Fruit fly (Drosophila melanogaster): ENCODE data around the gene CG16782.

The CG16782 gene

DNA sequence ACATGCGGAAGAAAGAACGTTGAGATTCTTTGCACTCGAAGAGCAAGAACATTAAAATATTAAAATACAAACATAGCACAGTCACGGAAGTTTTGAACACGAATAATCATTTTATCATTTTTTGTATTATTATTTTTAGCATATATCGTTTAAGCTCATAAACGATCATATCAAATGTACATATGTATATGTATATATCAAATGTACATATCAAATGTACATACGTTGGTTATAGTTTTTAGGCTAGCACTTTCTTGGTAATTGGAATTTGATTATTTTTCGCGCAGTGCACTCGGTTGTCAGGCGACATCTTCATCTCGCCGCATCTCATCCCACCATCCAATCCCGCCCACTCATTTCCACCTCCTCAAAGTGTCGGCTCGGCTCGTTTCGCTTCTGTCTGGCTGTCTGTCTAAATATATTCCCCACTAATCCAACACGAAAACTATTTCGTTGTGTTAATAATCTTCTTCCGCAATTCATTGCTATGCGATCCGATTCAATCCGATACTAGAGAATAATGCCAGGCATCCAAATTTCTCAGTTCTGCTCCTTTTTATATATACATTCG, 4.5 kb downstream of the CG16782 start (continued):
- TF ChIP-seq bbx (GFP tag; IDR thresholded peaks at IDR 0.05; ENCODE audit: partially characterized antibody): no peak
- no peak for TF ChIP-seq CG13296 (GFP tag; optimal IDR thresholded peaks at IDR 0.05)
- no peak for TF ChIP-seq hb (GFP tag; IDR thresholded peaks at IDR 0.05; ENCODE audit: partially characterized antibody)
- peak; percentile 33 for TF ChIP-seq CG1603 (tag; optimal IDR thresholded peaks at IDR 0.05)
- no peak for TF ChIP-seq al (GFP tag; IDR thresholded peaks at IDR 0.05)
- no peak for TF ChIP-seq ham (GFP tag; IDR thresholded peaks at IDR 0.05)
- peak; percentile 48 for TF ChIP-seq ATbp (GFP tag; optimal IDR thresholded peaks at IDR 0.05)
- TF ChIP-seq Lpt (GFP tag; optimal IDR thresholded peaks at IDR 0.05): no peak
- no peak for TF ChIP-seq CG4617 (GFP tag; optimal IDR thresholded peaks at IDR 0.05; ENCODE audit: borderline replicate concordance)
- TF ChIP-seq MBD-R2 (GFP tag; IDR thresholded peaks at IDR 0.05): no peak
- no peak for TF ChIP-seq toy (GFP tag; IDR thresholded peaks at IDR 0.05)
- TF ChIP-seq gsb (GFP tag; IDR thresholded peaks at IDR 0.05): no peak
- no peak for TF ChIP-seq CG5245 (GFP tag; optimal IDR thresholded peaks at IDR 0.05)
- peak; percentile 7 for TF ChIP-seq NfI (GFP tag; optimal IDR thresholded peaks at IDR 0.05)
- TF ChIP-seq Dip2 (GFP tag; IDR thresholded peaks at IDR 0.05): no peak
- TF ChIP-seq CG4820 (GFP tag; optimal IDR thresholded peaks at IDR 0.05): peak; percentile 1
- no peak for TF ChIP-seq CG11093 (GFP tag; IDR thresholded peaks at IDR 0.05)
- no peak for TF ChIP-seq maf-S (GFP tag; optimal IDR thresholded peaks at IDR 0.05)
- no peak for TF ChIP-seq Side (GFP tag; optimal IDR thresholded peaks at IDR 0.05)
- TF ChIP-seq CG7271 (tag; optimal IDR thresholded peaks at IDR 0.05): no peak
- TF ChIP-seq pita (GFP tag; optimal IDR thresholded peaks at IDR 0.05): no peak
- no peak for TF ChIP-seq CG11560 (tag; IDR thresholded peaks at IDR 0.05)
- peak; percentile 75 for TF ChIP-seq CoRest (tag; optimal IDR thresholded peaks at IDR 0.05)
- no peak for TF ChIP-seq gce (GFP tag; IDR thresholded peaks at IDR 0.05)
- peak; percentile 78 for TF ChIP-seq Ets65A (GFP tag)
- no peak for TF ChIP-seq GATAe (GFP tag; conservative IDR thresholded peaks at IDR 0.05)
- peak; percentile 57 for TF ChIP-seq unpg (GFP tag; optimal IDR thresholded peaks at IDR 0.05)
- no peak for TF ChIP-seq CG1792 (GFP tag; optimal IDR thresholded peaks at IDR 0.05)
- TF ChIP-seq Poxn (GFP tag; IDR thresholded peaks at IDR 0.05): no peak
- TF ChIP-seq Sry-β (GFP tag; optimal IDR thresholded peaks at IDR 0.05): no peak
- no peak for TF ChIP-seq Scr (GFP tag; IDR thresholded peaks at IDR 0.05; ENCODE audit: partially characterized antibody)
- TF ChIP-seq Aef1 (GFP tag; IDR thresholded peaks at IDR 0.05): no peak
- no peak for TF ChIP-seq CG4328 (GFP tag; optimal IDR thresholded peaks at IDR 0.05)
- no peak for TF ChIP-seq Hsf (GFP tag; optimal IDR thresholded peaks at IDR 0.05)
- TF ChIP-seq lbe (GFP tag; optimal IDR thresholded peaks at IDR 0.05): no peak
- no peak for TF ChIP-seq sd (tag; optimal IDR thresholded peaks at IDR 0.05)
- no peak for TF ChIP-seq CG11247 (GFP tag; IDR thresholded peaks at IDR 0.05)
- TF ChIP-seq CG32767 (GFP tag; IDR thresholded peaks at IDR 0.05): 0 out of 2 replicates have a peak, but pooled peaks have one; percentile 12
- TF ChIP-seq Dref (GFP tag; IDR thresholded peaks at IDR 0.05): no peak
- TF ChIP-seq Myb (GFP tag; optimal IDR thresholded peaks at IDR 0.05): no peak
- peak; percentile 29 for TF ChIP-seq CG12769 (tag; optimal IDR thresholded peaks at IDR 0.05)
- TF ChIP-seq CG18619 (GFP tag; optimal IDR thresholded peaks at IDR 0.05): peak; percentile 10
- TF ChIP-seq seq (GFP tag; IDR thresholded peaks at IDR 0.05): peak; percentile 46
- no peak for TF ChIP-seq YL-1 (GFP tag; optimal IDR thresholded peaks at IDR 0.05)
- TF ChIP-seq CG12391 (tag; optimal IDR thresholded peaks at IDR 0.05): peak; percentile 47
- no peak for TF ChIP-seq CG10274 (GFP tag; optimal IDR thresholded peaks at IDR 0.05)
- TF ChIP-seq Dek (tag; optimal IDR thresholded peaks at IDR 0.05): no peak
- no peak for TF ChIP-seq en (GFP tag; optimal IDR thresholded peaks at IDR 0.05)
- TF ChIP-seq Gug (GFP tag; IDR thresholded peaks at IDR 0.05): no peak
- TF ChIP-seq Gsc (GFP tag; IDR thresholded peaks at IDR 0.05): no peak
- TF ChIP-seq zfh2 (GFP tag; optimal IDR thresholded peaks at IDR 0.05): no peak
- no peak for TF ChIP-seq CG11085 (GFP tag; IDR thresholded peaks at IDR 0.05)
